Fruit fly (Drosophila melanogaster): ENCODE measurements around the gene CG31897.

Gene CG31897

DNA sequence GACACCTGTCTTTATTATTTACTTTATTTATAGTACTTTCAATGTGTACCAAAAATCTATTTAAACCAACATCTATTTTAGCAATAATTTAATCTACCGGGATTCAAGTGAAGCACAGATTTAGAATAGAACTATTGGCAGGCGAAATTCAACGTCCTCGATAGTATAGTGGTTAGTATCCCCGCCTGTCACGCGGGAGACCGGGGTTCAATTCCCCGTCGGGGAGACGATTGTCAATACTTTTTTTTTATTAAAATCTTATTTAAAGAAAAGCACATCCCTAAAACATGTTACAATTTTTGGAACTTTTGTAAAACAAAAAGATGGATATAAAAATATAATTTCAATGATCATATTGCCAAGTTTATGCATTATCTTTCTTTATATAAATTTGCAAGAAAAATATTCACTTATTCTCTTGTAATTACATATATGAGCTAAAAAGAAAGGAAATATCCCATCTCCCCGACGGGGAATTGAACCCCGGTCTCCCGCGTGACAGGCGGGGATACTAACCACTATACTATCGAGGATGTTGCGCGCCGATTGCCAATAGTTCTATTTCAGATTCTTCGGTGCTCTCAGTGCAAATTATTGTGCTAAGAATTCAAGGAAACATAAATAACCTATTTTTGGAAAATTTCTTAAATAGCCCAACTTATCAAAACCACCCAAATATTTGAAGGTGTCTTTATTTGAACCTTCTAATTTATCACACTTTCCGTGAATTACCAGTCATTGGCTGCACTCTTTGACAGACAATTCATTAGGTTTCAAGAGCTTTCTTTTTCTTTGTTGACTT lies 39.6 kb downstream of the CG31897 start, which contains the start of gene CG43796:
CG43796 (plus strand) TSS at position 752 of the 802 bp plus-strand sequence.
- no peak for TF ChIP-seq noc (tag; optimal IDR thresholded peaks at IDR 0.05)

DNA sequence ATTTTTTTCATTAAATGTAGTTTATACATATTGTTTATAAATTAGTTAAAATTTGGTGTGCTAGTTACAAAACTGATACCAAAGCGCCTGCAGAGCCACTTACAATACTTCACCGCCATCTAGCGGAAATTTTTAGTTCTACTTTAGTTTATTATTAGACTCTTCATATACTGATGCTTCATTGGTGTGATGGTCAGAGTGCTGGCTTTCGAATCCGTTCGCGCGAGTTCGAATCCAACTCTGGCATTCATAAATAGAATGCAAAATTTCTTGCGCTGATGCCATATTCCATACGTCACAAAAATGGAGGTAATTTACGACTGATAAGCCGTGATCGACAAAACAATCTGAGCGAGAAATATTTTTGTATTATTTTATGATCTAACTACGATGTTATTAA lies 43.3 kb downstream of the CG31897 start:
- no peak for TF ChIP-seq noc (tag; optimal IDR thresholded peaks at IDR 0.05)

DNA sequence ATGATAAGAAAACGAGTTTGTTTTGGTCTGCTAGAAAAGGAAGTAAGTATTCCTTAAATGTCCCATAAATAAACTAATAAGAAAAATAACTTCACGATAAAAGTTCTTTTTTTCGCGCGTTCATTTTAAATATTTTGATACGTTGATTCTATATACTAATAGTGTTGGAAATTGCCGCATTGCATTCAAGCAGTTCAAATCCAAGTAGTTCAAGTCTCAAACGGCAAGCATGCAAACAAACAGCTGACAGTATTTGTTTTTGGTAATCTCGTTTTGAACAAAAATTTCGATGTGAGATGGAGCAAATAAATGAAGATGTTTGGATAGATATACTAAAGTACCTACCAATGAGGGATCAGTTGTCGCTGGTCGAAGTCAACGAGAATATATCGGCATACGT lies 46.5 kb downstream of the CG31897 start, which contains the start of gene CG13088:
CG13088 (plus strand) TSS at position 247 of the 400 bp plus-strand sequence.
- TF ChIP-seq noc (tag; optimal IDR thresholded peaks at IDR 0.05), result no peak

DNA sequence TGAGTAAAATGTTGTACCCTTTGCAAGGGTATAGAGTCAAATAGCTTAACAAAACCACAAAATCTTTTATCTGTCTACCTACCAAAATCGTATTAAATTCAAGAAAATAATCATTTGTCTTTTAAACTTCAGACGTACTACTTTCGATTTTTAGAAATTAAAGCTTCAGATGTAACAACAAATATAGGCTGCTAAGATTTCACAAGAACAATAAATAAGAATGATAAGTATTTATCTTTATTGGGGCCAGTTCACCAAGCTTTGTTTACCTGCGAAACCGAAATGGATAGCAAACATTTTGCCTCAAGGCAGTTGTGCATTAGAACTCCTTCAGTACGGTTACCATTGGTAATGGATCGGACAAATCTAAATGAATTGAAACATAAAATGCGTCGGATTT lies 48.2 kb downstream of the CG31897 start, which contains the start of gene CG43400:
CG43400 (plus strand) TSS at position 301 of the 400 bp plus-strand sequence.
- no peak for TF ChIP-seq noc (tag; optimal IDR thresholded peaks at IDR 0.05)

All from whole organism, larva.